Worm (Caenorhabditis elegans): ENCODE results near the gene col-99.

DNA sequence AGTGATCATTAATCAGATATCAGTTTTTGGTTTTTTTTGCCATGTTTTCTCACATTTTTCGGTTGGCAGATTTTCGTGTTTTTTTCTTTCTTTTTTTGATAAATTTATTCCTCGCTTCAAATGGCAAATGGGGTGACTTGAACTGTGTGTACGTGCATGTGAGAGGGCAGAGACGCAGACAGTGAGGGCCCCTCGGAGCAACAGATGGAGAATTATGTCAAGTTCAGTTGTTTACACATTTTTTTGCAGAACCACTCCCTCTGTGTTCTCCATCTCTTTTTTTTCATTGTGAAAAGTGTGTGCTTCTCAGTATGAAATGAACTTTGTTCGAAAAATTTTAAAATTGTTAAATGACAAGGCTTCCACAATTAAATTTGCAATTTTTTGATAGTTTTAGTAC is 17.6 kb downstream of the col-99 start:
- TF ChIP-seq pes-1 (GFP tag; IDR thresholded peaks at IDR 0.05) (no peak), F13C5.2 (tag; optimal IDR thresholded peaks at IDR 0.05) (no peak), ama-1 (optimal IDR thresholded peaks at IDR 0.05) (no peak)

All from whole organism, early embryonic.